Fruit fly (Drosophila melanogaster): ENCODE measurements around the gene O-fut2.

Gene O-fut2

dm6 chrX:1512753-1513226 is 47.0 kb upstream of the O-fut2 start, which contains the start of gene CG14795 (continued):
- TF ChIP-seq CHES-1-like (GFP tag; optimal IDR thresholded peaks at IDR 0.05): peak; percentile 75
- TF ChIP-seq CG12104 (GFP tag; optimal IDR thresholded peaks at IDR 0.05): no peak

dm6 chrX:1508241-1508823 is 42.5 kb upstream of the O-fut2 start:
- no peak for TF ChIP-seq btn (GFP tag; optimal IDR thresholded peaks at IDR 0.05)
- no peak for TF ChIP-seq gem (tag; optimal IDR thresholded peaks at IDR 0.05)
- no peak for TF ChIP-seq CG11247 (GFP tag; IDR thresholded peaks at IDR 0.05)
- peak; percentile 33 for TF ChIP-seq CG2678 (tag; optimal IDR thresholded peaks at IDR 0.05)
- TF ChIP-seq Trl (optimal IDR thresholded peaks at IDR 0.05): peak in 1 of 2 experiments; percentile 6
- no peak for TF ChIP-seq Trl (GFP tag; optimal IDR thresholded peaks at IDR 0.05)
- peak; percentile 19 for TF ChIP-seq Nf-YC (tag; optimal IDR thresholded peaks at IDR 0.05)
- TF ChIP-seq Dbx (GFP tag; IDR thresholded peaks at IDR 0.05): no peak
- TF ChIP-seq CrebB (tag; optimal IDR thresholded peaks at IDR 0.05): no peak
- TF ChIP-seq crc (GFP tag; optimal IDR thresholded peaks at IDR 0.05): no peak
- no peak for TF ChIP-seq CG12744 (GFP tag; optimal IDR thresholded peaks at IDR 0.05)
- no peak for TF ChIP-seq Hr78 (GFP tag; optimal IDR thresholded peaks at IDR 0.05)
- TF ChIP-seq Ravus (GFP tag; IDR thresholded peaks at IDR 0.05): no peak
- TF ChIP-seq CG4854 (GFP tag; optimal IDR thresholded peaks at IDR 0.05): no peak
- no peak for TF ChIP-seq CG7745 (tag; optimal IDR thresholded peaks at IDR 0.05)
- peak; percentile 22 for TF ChIP-seq CG3995 (GFP tag; optimal IDR thresholded peaks at IDR 0.05)
- no peak for TF ChIP-seq nmo (GFP tag; optimal IDR thresholded peaks at IDR 0.05)
- peak; percentile 11 for TF ChIP-seq CG9817 (tag; optimal IDR thresholded peaks at IDR 0.05)
- TF ChIP-seq Side (GFP tag; optimal IDR thresholded peaks at IDR 0.05): no peak
- peak; percentile 29; the same call in 1 of the 3 replicates for TF ChIP-seq row (GFP tag; IDR thresholded peaks at IDR 0.05)
- peak; percentile 6 for TF ChIP-seq Ets65A (GFP tag)
- peak; percentile 6 for TF ChIP-seq pzg (GFP tag; optimal IDR thresholded peaks at IDR 0.05)
- TF ChIP-seq croc (GFP tag; conservative IDR thresholded peaks at IDR 0.05): no peak
- peak; percentile 14 for TF ChIP-seq B-H2 (GFP tag; optimal IDR thresholded peaks at IDR 0.05)
- no peak for TF ChIP-seq CG7372 (GFP tag; IDR thresholded peaks at IDR 0.05)
- TF ChIP-seq CG2116 (GFP tag; optimal IDR thresholded peaks at IDR 0.05): no peak
- TF ChIP-seq TFAM (GFP tag; optimal IDR thresholded peaks at IDR 0.05): no peak
- no peak for TF ChIP-seq slp2 (GFP tag; optimal IDR thresholded peaks at IDR 0.05)
- peak; percentile 19; the same call in 1 of the 2 replicates for TF ChIP-seq crol (GFP tag; IDR thresholded peaks at IDR 0.05)
- TF ChIP-seq ewg (GFP tag; optimal IDR thresholded peaks at IDR 0.05): peak; percentile 92
- no peak for TF ChIP-seq E2f2 (GFP tag; IDR thresholded peaks at IDR 0.05)
- no peak for TF ChIP-seq CG3163 (GFP tag; optimal IDR thresholded peaks at IDR 0.05)
- TF ChIP-seq CG34224 (GFP tag; IDR thresholded peaks at IDR 0.05; ENCODE audit: partially characterized antibody): no peak
- no peak for TF ChIP-seq pum (GFP tag; optimal IDR thresholded peaks at IDR 0.05)
- TF ChIP-seq sug (tag; optimal IDR thresholded peaks at IDR 0.05): peak; percentile 25
- peak; percentile 37 for TF ChIP-seq Med (GFP tag)
- peak; percentile 97 for TF ChIP-seq scrt (GFP tag; optimal IDR thresholded peaks at IDR 0.05)
- peak; percentile 4 for TF ChIP-seq CG13424 (tag; optimal IDR thresholded peaks at IDR 0.05)
